Worm (Caenorhabditis elegans) whole organism, L3 larva: ENCODE results near the gene dph-3.

Experiments used
- fkh-10 ChIP-seq: sonication (generic microtip); optimal IDR thresholded peaks from 2 replicates; lab custom pipeline; 2017; ENCODE audit warnings: missing biosample characterization, missing genetic modification reagents, missing genetic modification characterization
- nhr-28 ChIP-seq: fragments of 150-350 bp; optimal IDR thresholded peaks from 2 replicates; lab custom pipeline; 2014; ENCODE audit warnings: missing biosample characterization, missing genetic modification characterization

DNA sequence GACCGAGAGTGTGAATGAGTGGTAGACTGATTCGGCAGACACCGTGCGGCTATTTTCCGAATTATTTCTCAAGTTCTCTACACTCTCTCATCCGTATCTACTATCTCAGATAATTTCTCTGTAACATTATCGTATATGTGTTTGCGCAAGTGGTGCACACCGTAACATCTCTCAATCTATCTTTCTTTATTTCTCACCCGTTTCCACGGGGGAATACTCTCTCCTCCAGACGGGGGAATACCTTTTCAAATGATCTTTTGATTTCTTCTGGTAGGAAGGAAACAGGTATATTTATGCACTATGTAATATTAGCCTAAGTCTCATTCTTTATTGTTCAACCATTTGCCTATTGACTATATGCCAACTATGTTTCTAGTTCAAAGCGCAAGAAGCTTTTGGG lies 39.9 kb upstream of the dph-3 start:
- TF ChIP-seq nhr-28 (no peak), fkh-10 (GFP tag; lab: Kevin White, UChicago) (no peak)
